Worm (Caenorhabditis elegans): Measurements from ENCODE around the gene fbf-1.

DNA sequence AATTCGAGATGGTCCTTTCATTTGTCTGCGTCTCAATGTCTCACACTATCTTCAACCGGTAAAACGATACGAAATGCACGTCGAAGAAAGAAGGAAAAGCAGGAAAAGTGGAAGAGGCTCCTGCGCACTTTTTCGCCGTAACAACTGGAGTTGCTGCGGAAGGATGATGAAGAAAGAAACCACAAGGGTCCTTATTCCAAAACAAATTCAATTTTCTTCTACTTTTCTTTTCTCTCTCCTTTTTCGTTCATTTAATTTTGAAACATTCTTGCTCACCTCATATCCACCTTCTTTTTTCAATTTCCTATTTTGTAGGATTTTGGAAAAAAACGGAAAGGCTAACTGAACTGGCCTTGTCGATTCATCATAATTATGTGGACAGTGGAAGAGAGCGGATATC, 39.9 kb upstream of the fbf-1 start:
- TF ChIP-seq him-1 (tag; optimal IDR thresholded peaks at IDR 0.05) (no peak), W03F9.2 (tag; optimal IDR thresholded peaks at IDR 0.05) (no peak), dao-5 (tag; optimal IDR thresholded peaks at IDR 0.05) (no peak)

Measured in whole organism, L4/young adult.